Fruit fly (Drosophila melanogaster): ENCODE data around the gene rdgB.

Gene rdgB

DNA sequence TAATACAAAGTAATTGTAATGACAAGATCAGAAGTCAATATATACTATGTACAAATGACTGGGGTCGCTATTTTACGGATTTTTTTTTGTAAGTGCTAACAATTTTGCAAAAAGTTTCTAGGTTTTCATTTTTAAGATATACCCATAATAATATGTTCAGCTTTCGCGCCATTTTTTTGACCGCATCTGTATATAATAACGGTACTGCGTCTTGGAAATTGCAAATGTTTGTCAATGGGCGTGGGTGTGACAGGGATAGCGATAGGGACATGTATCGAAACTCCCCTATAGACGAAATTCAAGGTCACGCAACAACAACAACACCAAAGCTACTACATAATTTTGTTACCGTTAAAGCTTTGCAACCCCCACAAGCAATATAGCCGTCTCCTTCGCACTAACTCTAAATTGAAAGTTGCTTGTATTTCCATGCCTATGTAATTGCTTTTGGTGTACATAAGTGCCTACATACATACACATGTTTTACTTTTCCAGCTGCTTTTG is 10.0 kb upstream of the rdgB start (continued):
- TF ChIP-seq Dek (tag; optimal IDR thresholded peaks at IDR 0.05) (no peak), CG9215 (GFP tag; IDR thresholded peaks at IDR 0.05) (no peak), row (GFP tag; IDR thresholded peaks at IDR 0.05) (0 out of 3 replicates have a peak, but pooled peaks have one; percentile 18), zfh1 (GFP tag; IDR thresholded peaks at IDR 0.05) (0 out of 3 replicates have a peak, but pooled peaks have one; percentile 9), insv (GFP tag; optimal IDR thresholded peaks at IDR 0.05) (no peak), CG2129 (GFP tag; IDR thresholded peaks at IDR 0.05; ENCODE audit: partially characterized antibody) (no peak), eve (GFP tag; optimal IDR thresholded peaks at IDR 0.05) (no peak), CG8290 (GFP tag; optimal IDR thresholded peaks at IDR 0.05) (no peak), CG8290 (tag; optimal IDR thresholded peaks at IDR 0.05) (peak in 1 of 2 experiments; percentile 3), pan (optimal IDR thresholded peaks at IDR 0.05) (no peak), pan (GFP tag; optimal IDR thresholded peaks at IDR 0.05 in 1 of 2, IDR thresholded peaks at IDR 0.05 in 1 of 2) (no peak), da (GFP tag; optimal IDR thresholded peaks at IDR 0.05) (no peak), CG5180 (GFP tag; optimal IDR thresholded peaks at IDR 0.05) (no peak), Mes4 (GFP tag; optimal IDR thresholded peaks at IDR 0.05) (no peak), nerfin-2 (GFP tag; IDR thresholded peaks at IDR 0.05; ENCODE audit: partially characterized antibody) (no peak), CG12155 (GFP tag; optimal IDR thresholded peaks at IDR 0.05) (no peak), ERR (GFP tag; optimal IDR thresholded peaks at IDR 0.05) (peak; percentile 74), crp (GFP tag; optimal IDR thresholded peaks at IDR 0.05) (no peak), CG7839 (tag; optimal IDR thresholded peaks at IDR 0.05) (peak; percentile 4), CG13894 (tag; optimal IDR thresholded peaks at IDR 0.05) (peak; percentile 4), Sry-δ (GFP tag; optimal IDR thresholded peaks at IDR 0.05) (no peak), bsh (GFP tag; optimal IDR thresholded peaks at IDR 0.05) (no peak), sd (tag; optimal IDR thresholded peaks at IDR 0.05) (no peak), so (GFP tag; IDR thresholded peaks at IDR 0.05) (no peak), CG13624 (GFP tag; optimal IDR thresholded peaks at IDR 0.05) (peak; percentile 82), HLH3B (GFP tag; IDR thresholded peaks at IDR 0.05) (no peak), Eip74EF (GFP tag; optimal IDR thresholded peaks at IDR 0.05) (no peak), knrl (GFP tag; IDR thresholded peaks at IDR 0.05; ENCODE audit: partially characterized antibody) (no peak), CG2678 (tag; optimal IDR thresholded peaks at IDR 0.05) (peak; percentile 14), lbe (GFP tag; optimal IDR thresholded peaks at IDR 0.05) (no peak), Hr3 (GFP tag; optimal IDR thresholded peaks at IDR 0.05) (no peak), dan (GFP tag; IDR thresholded peaks at IDR 0.05) (no peak), fru (optimal IDR thresholded peaks at IDR 0.05) (no peak), hkb (optimal IDR thresholded peaks at IDR 0.05) (no peak), hkb (GFP tag; IDR thresholded peaks at IDR 0.05) (0 out of 2 replicates have a peak, but pooled peaks have one; percentile 11), CG12219 (GFP tag; optimal IDR thresholded peaks at IDR 0.05) (no peak), Tbp (GFP tag; optimal IDR thresholded peaks at IDR 0.05) (no peak), Antp (GFP tag; optimal IDR thresholded peaks at IDR 0.05) (no peak), CG15514 (GFP tag; optimal IDR thresholded peaks at IDR 0.05) (peak; percentile 32), pb (GFP tag; optimal IDR thresholded peaks at IDR 0.05) (no peak), Ets97D (GFP tag; optimal IDR thresholded peaks at IDR 0.05) (no peak), seq (GFP tag; IDR thresholded peaks at IDR 0.05) (peak; percentile 58), inv (GFP tag; IDR thresholded peaks at IDR 0.05; ENCODE audit: partially characterized antibody) (no peak), wor (GFP tag; IDR thresholded peaks at IDR 0.05) (no peak), H15 (GFP tag; IDR thresholded peaks at IDR 0.05) (no peak), Vsx1 (GFP tag; optimal IDR thresholded peaks at IDR 0.05) (no peak), prd (optimal IDR thresholded peaks at IDR 0.05) (no peak), prd (GFP tag; IDR thresholded peaks at IDR 0.05) (no peak), CG3163 (GFP tag; optimal IDR thresholded peaks at IDR 0.05) (no peak), CG4360 (GFP tag; IDR thresholded peaks at IDR 0.05) (peak; percentile 81), D19B (GFP tag; optimal IDR thresholded peaks at IDR 0.05) (no peak), E2f2 (GFP tag; IDR thresholded peaks at IDR 0.05) (no peak)
